Fruit fly (Drosophila melanogaster) whole organism, pupa: ENCODE data around the gene CG11899.

Experiments used
- CG10348 ChIP-seq: fragments of 200-800 bp; sonication (Bioruptor generic); IDR thresholded peaks from 2 replicates; pipeline ENCODE4 v1.3.6; 2022; ENCODE audit warnings: missing biosample characterization, missing genetic modification characterization
- CG12605 ChIP-seq: fragments of 200-800 bp; sonication (Bioruptor generic); IDR thresholded peaks from 2 replicates; pipeline ENCODE4 v1.3.6; 2022; ENCODE audit warnings: missing biosample characterization, missing genetic modification characterization
- CG13204 ChIP-seq: fragments of 200-800 bp; sonication (Bioruptor generic); optimal IDR thresholded peaks from 2 replicates; lab custom pipeline; 2018; ENCODE audit warnings: missing biosample characterization, mild to moderate bottlenecking, missing genetic modification characterization, moderate library complexity
- CG14655 ChIP-seq: fragments of 200-800 bp; sonication (Bioruptor generic); optimal IDR thresholded peaks from 3 replicates; lab custom pipeline; 2017; ENCODE audit warnings: mild to moderate bottlenecking, missing biosample characterization, missing genetic modification reagents, missing genetic modification characterization
- CG15710 ChIP-seq: fragments of 200-800 bp; sonication (Bioruptor generic); optimal IDR thresholded peaks from 2 replicates; lab custom pipeline; 2018; ENCODE audit warnings: missing biosample characterization, mild to moderate bottlenecking, missing genetic modification characterization, moderate library complexity
- CG17806 ChIP-seq: fragments of 200-800 bp; sonication (Bioruptor generic); optimal IDR thresholded peaks from 2 replicates; lab custom pipeline; 2018; ENCODE audit warnings: missing biosample characterization, mild to moderate bottlenecking, missing genetic modification characterization, moderate library complexity
- CG32121 ChIP-seq: fragments of 200-800 bp; sonication (Bioruptor generic); IDR thresholded peaks from 2 replicates; pipeline ENCODE4 v1.3.6; 2022; ENCODE audit warnings: missing biosample characterization, missing genetic modification characterization
- CG34367 ChIP-seq: fragments of 200-800 bp; sonication (Bioruptor generic); optimal IDR thresholded peaks from 2 replicates; lab custom pipeline; 2018; ENCODE audit warnings: missing biosample characterization, mild to moderate bottlenecking, missing genetic modification characterization
- CG4496 ChIP-seq: fragments of 200-800 bp; sonication (Bioruptor generic); IDR thresholded peaks from 3 replicates; pipeline ENCODE4 v1.3.6; 2022; ENCODE audit warnings: missing biosample characterization, missing genetic modification characterization
- CG8159 ChIP-seq: fragments of 200-800 bp; sonication (Bioruptor generic); optimal IDR thresholded peaks from 3 replicates; lab custom pipeline; 2018; ENCODE audit warnings: missing biosample characterization, mild to moderate bottlenecking, missing genetic modification characterization, moderate library complexity
- CG8301 ChIP-seq: fragments of 200-800 bp; sonication (Bioruptor generic); optimal IDR thresholded peaks from 2 replicates; lab custom pipeline; 2018; ENCODE audit warnings: missing biosample characterization, mild to moderate bottlenecking, missing genetic modification characterization
- CG9948 ChIP-seq: fragments of 200-800 bp; sonication (Bioruptor generic); optimal IDR thresholded peaks from 2 replicates; lab custom pipeline; 2018; ENCODE audit warnings: missing biosample characterization, mild to moderate bottlenecking, missing genetic modification characterization, moderate library complexity
- D1 ChIP-seq: fragments of 200-800 bp; sonication (Bioruptor generic); optimal IDR thresholded peaks from 2 replicates; lab custom pipeline; 2018; ENCODE audit warnings: missing biosample characterization, mild to moderate bottlenecking, missing genetic modification characterization, moderate library complexity
- EcR ChIP-seq: fragments of 200-800 bp; sonication (Bioruptor generic); optimal IDR thresholded peaks from 3 replicates; lab custom pipeline; 2019; ENCODE audit warnings: missing biosample characterization, missing genetic modification characterization, mild to moderate bottlenecking, moderate library complexity, missing genetic modification reagents
- Ets98B ChIP-seq: fragments of 200-800 bp; sonication (Bioruptor generic); IDR thresholded peaks from 2 replicates; pipeline ENCODE4 v1.3.6; 2022; ENCODE audit warnings: missing biosample characterization, missing genetic modification characterization
- Pif1A ChIP-seq: fragments of 200-800 bp; sonication (Bioruptor generic); optimal IDR thresholded peaks from 3 replicates; lab custom pipeline; 2016; ENCODE audit warnings: missing biosample characterization, missing genetic modification characterization
- Pif1B ChIP-seq: fragments of 200-800 bp; sonication (Bioruptor generic); optimal IDR thresholded peaks from 3 replicates; lab custom pipeline; 2016; ENCODE audit warnings: missing biosample characterization, missing genetic modification characterization
- Snoo ChIP-seq: fragments of 200-800 bp; sonication (Bioruptor generic); optimal IDR thresholded peaks from 3 replicates; lab custom pipeline; 2017; ENCODE audit warnings: missing biosample characterization, mild to moderate bottlenecking, missing genetic modification characterization, inconsistent platforms
- fd96Ca ChIP-seq: fragments of 200-800 bp; sonication (Bioruptor generic); IDR thresholded peaks from 3 replicates; pipeline ENCODE4 v1.3.6; 2022; ENCODE audit warnings: missing biosample characterization, missing genetic modification characterization
- gl ChIP-seq: fragments of 200-800 bp; sonication (Bioruptor generic); optimal IDR thresholded peaks from 2 replicates; lab custom pipeline; 2018; ENCODE audit warnings: missing biosample characterization, mild to moderate bottlenecking, missing genetic modification characterization
- rn ChIP-seq: fragments of 200-800 bp; sonication (Bioruptor generic); IDR thresholded peaks from 2 replicates; pipeline ENCODE4 v1.3.6; 2022; ENCODE audit warnings: missing biosample characterization, missing genetic modification characterization

The CG11899 gene

dm6 chr3R:29157418-29158398 is 42.5 kb upstream of the CG11899 start, which contains the start of gene rdog:
rdog (plus strand) TSS chr3R:29158122.
- TF ChIP-seq CG9948 (peak; percentile 73), Snoo (tag; lab: Kevin White, UChicago) (peak; percentile 82), CG34367 (tag; lab: Kevin White, UChicago) (peak; percentile 72), CG4496 (GFP tag; lab: Robert Waterston, UW) (peak; percentile 59), CG15710 (tag; lab: Kevin White, UChicago) (peak; percentile 77), Pif1B (peak; percentile 60), CG12605 (GFP tag; lab: Robert Waterston, UW) (no peak), CG10348 (0 out of 2 replicates have a peak, but pooled peaks have one; percentile 33), fd96Ca (GFP tag; lab: Robert Waterston, UW) (peak; percentile 26; the same call in 1 of the 3 replicates), CG17806 (tag; lab: Kevin White, UChicago) (peak; percentile 71), EcR (peak; percentile 41), gl (tag; lab: Kevin White, UChicago) (peak; percentile 18), D1 (tag; lab: Kevin White, UChicago) (no peak), Ets98B (GFP tag; lab: Robert Waterston, UW) (peak; percentile 40), CG14655 (GFP tag; lab: Kevin White, UChicago) (no peak), CG8301 (peak; percentile 78), Pif1A (GFP tag; lab: Kevin White, UChicago) (no peak), CG13204 (GFP tag; lab: Kevin White, UChicago) (no peak), rn (GFP tag; lab: Robert Waterston, UW) (no peak), CG8159 (tag; lab: Kevin White, UChicago) (peak; percentile 80), CG32121 (GFP tag; lab: Robert Waterston, UW) (no peak)

dm6 chr3R:29158721-29159120 is 41.5 kb upstream of the CG11899 start:
- TF ChIP-seq fd96Ca (GFP tag; lab: Robert Waterston, UW), result no peak
- no peak for TF ChIP-seq CG4496 (GFP tag; lab: Robert Waterston, UW)
- TF ChIP-seq CG8301, result no peak
- TF ChIP-seq Ets98B (GFP tag; lab: Robert Waterston, UW), result no peak
- no peak for TF ChIP-seq CG17806 (tag; lab: Kevin White, UChicago)
- TF ChIP-seq Pif1B, result no peak
- no peak for TF ChIP-seq Pif1A (GFP tag; lab: Kevin White, UChicago)
- TF ChIP-seq CG8159 (tag; lab: Kevin White, UChicago), result no peak
- TF ChIP-seq EcR, result no peak
- TF ChIP-seq D1 (tag; lab: Kevin White, UChicago), result no peak
- no peak for TF ChIP-seq CG13204 (GFP tag; lab: Kevin White, UChicago)
- TF ChIP-seq CG12605 (GFP tag; lab: Robert Waterston, UW), result no peak
- no peak for TF ChIP-seq CG10348
- TF ChIP-seq CG9948, result no peak
- no peak for TF ChIP-seq rn (GFP tag; lab: Robert Waterston, UW)
- TF ChIP-seq CG34367 (tag; lab: Kevin White, UChicago), result no peak
- no peak for TF ChIP-seq CG14655 (GFP tag; lab: Kevin White, UChicago)
- TF ChIP-seq CG15710 (tag; lab: Kevin White, UChicago), result no peak
- TF ChIP-seq CG32121 (GFP tag; lab: Robert Waterston, UW), result no peak

- TF ChIP-seq rn (GFP tag; lab: Robert Waterston, UW), result no peak
- no peak for TF ChIP-seq CG10348
- TF ChIP-seq D1 (tag; lab: Kevin White, UChicago), result no peak
- TF ChIP-seq CG8159 (tag; lab: Kevin White, UChicago), result no peak
- no peak for TF ChIP-seq CG15710 (tag; lab: Kevin White, UChicago)
- no peak for TF ChIP-seq Ets98B (GFP tag; lab: Robert Waterston, UW)
- TF ChIP-seq Snoo (tag; lab: Kevin White, UChicago), result no peak
- TF ChIP-seq CG9948, result no peak
These were observed 40.6 kb upstream of the CG11899 start for dm6 chr3R:29159620-29160019.

dm6 chr3R:29164930-29165693 is 35.1 kb upstream of the CG11899 start, which contains the start of gene CG11898:
CG11898 (plus strand) TSS chr3R:29165643.
- no peak for TF ChIP-seq CG10348
- no peak for TF ChIP-seq Pif1B
- no peak for TF ChIP-seq Ets98B (GFP tag; lab: Robert Waterston, UW)
- no peak for TF ChIP-seq gl (tag; lab: Kevin White, UChicago)
- no peak for TF ChIP-seq CG32121 (GFP tag; lab: Robert Waterston, UW)
- no peak for TF ChIP-seq CG15710 (tag; lab: Kevin White, UChicago)
- TF ChIP-seq CG8159 (tag; lab: Kevin White, UChicago), result no peak
- TF ChIP-seq rn (GFP tag; lab: Robert Waterston, UW), result no peak
- no peak for TF ChIP-seq CG17806 (tag; lab: Kevin White, UChicago)
- TF ChIP-seq fd96Ca (GFP tag; lab: Robert Waterston, UW), result no peak
- no peak for TF ChIP-seq CG9948
- no peak for TF ChIP-seq EcR
- TF ChIP-seq Pif1A (GFP tag; lab: Kevin White, UChicago), result no peak

dm6 chr3R:29190984-29191383 is 9.3 kb upstream of the CG11899 start:
- TF ChIP-seq CG4496 (GFP tag; lab: Robert Waterston, UW) (0 out of 3 replicates have a peak, but pooled peaks have one; percentile 14), CG8159 (tag; lab: Kevin White, UChicago) (no peak)
- TF ChIP-seq, all 21 proteins: peak for 1
